Fruit fly (Drosophila melanogaster) whole organism, prepupa: Measurements from ENCODE around the gene Hr39.
A peak's percentile ranks its signal among the peaks of the same experiment; 100 is the strongest.

ENCODE experiments used
- Blimp-1 ChIP-seq: fragments of 200-800 bp; sonication (Bioruptor generic); optimal IDR thresholded peaks from 3 replicates; lab custom pipeline; 2017; ENCODE audit warnings: missing biosample characterization, missing genetic modification characterization, mild to moderate bottlenecking, moderate library complexity, missing genetic modification reagents
- CG10631 ChIP-seq: fragments of 200-800 bp; sonication (Bioruptor generic); optimal IDR thresholded peaks from 2 replicates; lab custom pipeline; 2016; ENCODE audit warnings: missing biosample characterization, missing genetic modification characterization
- CG10669 ChIP-seq: fragments of 200-800 bp; sonication (Bioruptor generic); optimal IDR thresholded peaks from 3 replicates; lab custom pipeline; 2018; ENCODE audit warnings: missing biosample characterization, mild to moderate bottlenecking, missing genetic modification characterization, moderate library complexity
- CG11294 ChIP-seq: fragments of 200-800 bp; sonication (Bioruptor generic); IDR thresholded peaks from 2 replicates; pipeline ENCODE4 v1.3.6; 2022; ENCODE audit warnings: missing biosample characterization, missing genetic modification characterization
- CG11762 ChIP-seq: fragments of 200-800 bp; sonication (Bioruptor generic); optimal IDR thresholded peaks from 3 replicates; lab custom pipeline; 2016; ENCODE audit warnings: missing biosample characterization, missing genetic modification characterization; ENCODE audit not compliant: insufficient read depth
- CG15336 ChIP-seq: fragments of 200-800 bp; sonication (Bioruptor generic); IDR thresholded peaks from 2 replicates; pipeline ENCODE4 v1.3.6; 2022; ENCODE audit warnings: missing biosample characterization, missing genetic modification characterization
- CG1621 ChIP-seq: fragments of 200-800 bp; sonication (Bioruptor generic); optimal IDR thresholded peaks from 3 replicates; lab custom pipeline; 2018; ENCODE audit warnings: missing biosample characterization, mild to moderate bottlenecking, missing genetic modification characterization
- CG16779 ChIP-seq: fragments of 200-800 bp; sonication (Bioruptor generic); optimal IDR thresholded peaks from 3 replicates; lab custom pipeline; 2017; ENCODE audit warnings: missing biosample characterization, mild to moderate bottlenecking, missing genetic modification characterization
- CG31627 ChIP-seq: fragments of 200-800 bp; sonication (Bioruptor generic); optimal IDR thresholded peaks from 3 replicates; lab custom pipeline; 2016; ENCODE audit warnings: missing biosample characterization, missing genetic modification characterization
- CG32006 ChIP-seq: fragments of 200-800 bp; sonication (Bioruptor generic); optimal IDR thresholded peaks from 3 replicates; lab custom pipeline; 2017; ENCODE audit warnings: missing biosample characterization, mild to moderate bottlenecking, missing genetic modification characterization
- CG3919 ChIP-seq: fragments of 200-800 bp; sonication (Bioruptor generic); optimal IDR thresholded peaks from 3 replicates; lab custom pipeline; 2016; ENCODE audit warnings: missing biosample characterization, missing genetic modification characterization
- CG4318 ChIP-seq: fragments of 200-800 bp; sonication (Bioruptor generic); optimal IDR thresholded peaks from 3 replicates; lab custom pipeline; 2017; ENCODE audit warnings: missing biosample characterization, mild to moderate bottlenecking, missing genetic modification characterization
- CG6163 ChIP-seq: fragments of 200-800 bp; sonication (Bioruptor generic); IDR thresholded peaks from 3 replicates; pipeline ENCODE4 v1.3.6; 2022; ENCODE audit warnings: missing biosample characterization, missing genetic modification characterization
- CG6792 ChIP-seq: fragments of 200-800 bp; sonication (Bioruptor generic); optimal IDR thresholded peaks from 3 replicates; lab custom pipeline; 2016; ENCODE audit warnings: missing biosample characterization, missing genetic modification characterization
- CG6808 ChIP-seq: fragments of 200-800 bp; sonication (Bioruptor generic); optimal IDR thresholded peaks from 3 replicates; lab custom pipeline; 2017; ENCODE audit warnings: missing biosample characterization, missing genetic modification characterization, mild to moderate bottlenecking, moderate library complexity, missing genetic modification reagents
- CG6854 ChIP-seq: fragments of 200-800 bp; sonication (Bioruptor generic); optimal IDR thresholded peaks from 2 replicates; lab custom pipeline; 2017; ENCODE audit warnings: missing biosample characterization, mild to moderate bottlenecking, missing genetic modification characterization
- CG8119 ChIP-seq: fragments of 200-800 bp; sonication (Bioruptor generic); IDR thresholded peaks from 3 replicates; pipeline ENCODE4 v1.3.6; 2022; ENCODE audit warnings: missing biosample characterization, missing genetic modification characterization
- CG8319 ChIP-seq: fragments of 200-800 bp; sonication (Bioruptor generic); optimal IDR thresholded peaks from 3 replicates; lab custom pipeline; 2016; ENCODE audit warnings: missing biosample characterization, missing genetic modification characterization
- CG8632 ChIP-seq: fragments of 200-800 bp; sonication (Bioruptor generic); optimal IDR thresholded peaks from 3 replicates; lab custom pipeline; 2016; ENCODE audit warnings: missing biosample characterization, missing genetic modification characterization
- CG9139 ChIP-seq: fragments of 200-800 bp; sonication (Bioruptor generic); optimal IDR thresholded peaks from 3 replicates; lab custom pipeline; 2017; ENCODE audit warnings: missing biosample characterization, mild to moderate bottlenecking, missing genetic modification characterization
- Eip78C ChIP-seq: fragments of 200-800 bp; sonication (Bioruptor generic); peaks from one replicate; lab custom pipeline; 2016; ENCODE audit warnings: missing biosample characterization, missing genetic modification characterization
- Ets21C ChIP-seq: fragments of 200-800 bp; sonication (Bioruptor generic); optimal IDR thresholded peaks from 3 replicates; lab custom pipeline; 2016; ENCODE audit warnings: missing biosample characterization, missing genetic modification characterization
- Ets96B ChIP-seq: fragments of 200-800 bp; optimal IDR thresholded peaks from 2 replicates; lab custom pipeline; 2019; ENCODE audit warnings: missing biosample characterization, mild to moderate bottlenecking, missing genetic modification characterization, moderate library complexity
- Gug ChIP-seq: fragments of 200-800 bp; sonication (Bioruptor generic); IDR thresholded peaks from 2 replicates; pipeline ENCODE4 v1.3.6; 2022; ENCODE audit warnings: missing biosample characterization, missing genetic modification characterization
- Hr38 ChIP-seq: sonication (Bioruptor generic); optimal IDR thresholded peaks from 2 replicates; lab custom pipeline; 2016; ENCODE audit warnings: missing biosample characterization, missing genetic modification characterization
- Hr39 ChIP-seq: fragments of 200-800 bp; sonication (Bioruptor generic); optimal IDR thresholded peaks from 2 replicates; lab custom pipeline; 2016; ENCODE audit warnings: missing biosample characterization, missing genetic modification characterization
- Lpt ChIP-seq: fragments of 200-800 bp; sonication (Bioruptor generic); optimal IDR thresholded peaks from 3 replicates; lab custom pipeline; 2016; ENCODE audit warnings: missing biosample characterization, missing genetic modification characterization
- Met ChIP-seq: fragments of 200-800 bp; sonication (Bioruptor generic); optimal IDR thresholded peaks from 3 replicates; lab custom pipeline; 2016; ENCODE audit warnings: missing biosample characterization, missing genetic modification characterization
- Smox ChIP-seq: fragments of 200-800 bp; sonication (Bioruptor generic); optimal IDR thresholded peaks from 3 replicates; lab custom pipeline; 2016; ENCODE audit warnings: missing biosample characterization, missing genetic modification characterization
- Sox102F ChIP-seq: fragments of 200-800 bp; sonication (Bioruptor generic); optimal IDR thresholded peaks from 2 replicates; lab custom pipeline; 2016; ENCODE audit warnings: missing biosample characterization, mild to moderate bottlenecking, missing genetic modification characterization
- Sox14 ChIP-seq: fragments of 200-800 bp; sonication (Bioruptor generic); optimal IDR thresholded peaks from 3 replicates; lab custom pipeline; 2016; ENCODE audit warnings: missing biosample characterization, missing genetic modification characterization
- achi ChIP-seq: fragments of 200-800 bp; sonication (Bioruptor generic); optimal IDR thresholded peaks from 3 replicates; lab custom pipeline; 2016; ENCODE audit warnings: missing biosample characterization, missing genetic modification characterization
- acj6 ChIP-seq: fragments of 200-800 bp; sonication (Bioruptor generic); optimal IDR thresholded peaks from 3 replicates; lab custom pipeline; 2016; ENCODE audit warnings: missing biosample characterization, missing genetic modification characterization
- cyc ChIP-seq: fragments of 200-800 bp; sonication (Bioruptor generic); optimal IDR thresholded peaks from 3 replicates; lab custom pipeline; 2016; ENCODE audit warnings: missing biosample characterization, missing genetic modification characterization
- dac ChIP-seq: fragments of 200-800 bp; sonication (Bioruptor generic); optimal IDR thresholded peaks from 2 replicates; lab custom pipeline; 2017; ENCODE audit warnings: missing biosample characterization, mild to moderate bottlenecking, missing genetic modification characterization
- dsx ChIP-seq: fragments of 200-800 bp; optimal IDR thresholded peaks from 3 replicates; lab custom pipeline; 2019; ENCODE audit warnings: missing biosample characterization, mild to moderate bottlenecking, missing genetic modification characterization, moderate library complexity; ENCODE audit not compliant: poor library complexity, severe bottlenecking
- eg ChIP-seq: fragments of 200-800 bp; sonication (Bioruptor generic); IDR thresholded peaks from 3 replicates; pipeline ENCODE4 v1.3.6; 2022; ENCODE audit warnings: missing biosample characterization, missing genetic modification characterization
- esn ChIP-seq: fragments of 200-800 bp; sonication (Bioruptor generic); optimal IDR thresholded peaks from 2 replicates; lab custom pipeline; 2016; ENCODE audit warnings: missing biosample characterization, mild to moderate bottlenecking, missing genetic modification characterization, moderate library complexity
- fd59A ChIP-seq: fragments of 200-800 bp; sonication (Bioruptor generic); optimal IDR thresholded peaks from 2 replicates; lab custom pipeline; 2017; ENCODE audit warnings: missing biosample characterization, mild to moderate bottlenecking, missing genetic modification characterization, missing genetic modification reagents
- fd85E ChIP-seq: fragments of 200-800 bp; sonication (Bioruptor generic); optimal IDR thresholded peaks from 3 replicates; lab custom pipeline; 2016; ENCODE audit warnings: missing biosample characterization, missing genetic modification characterization
- lz ChIP-seq: fragments of 200-800 bp; sonication (Bioruptor generic); optimal IDR thresholded peaks from 3 replicates; lab custom pipeline; 2016; ENCODE audit warnings: missing biosample characterization, missing genetic modification characterization
- net ChIP-seq: fragments of 200-800 bp; sonication (Bioruptor generic); optimal IDR thresholded peaks from 3 replicates; lab custom pipeline; 2016; ENCODE audit warnings: missing biosample characterization, missing genetic modification characterization
- pdm3 ChIP-seq: fragments of 200-800 bp; sonication (Bioruptor generic); optimal IDR thresholded peaks from 3 replicates; lab custom pipeline; 2016; ENCODE audit warnings: missing biosample characterization, missing genetic modification characterization
- salr ChIP-seq, 2 experiments: fragments of 200-800 bp; sonication (Bioruptor generic); optimal IDR thresholded peaks; 3 replicates each; lab custom pipeline; 2016 to 2018; ENCODE audit warnings: missing biosample characterization in 2 of 2, missing genetic modification characterization in 2 of 2, mild to moderate bottlenecking in 1 of 2
- spab ChIP-seq: fragments of 200-800 bp; sonication (Bioruptor generic); optimal IDR thresholded peaks from 2 replicates; lab custom pipeline; 2017; ENCODE audit warnings: missing biosample characterization, mild to moderate bottlenecking, missing genetic modification characterization, missing genetic modification reagents
- ss ChIP-seq, 2 experiments: fragments of 200-800 bp; sonication (Bioruptor generic); optimal IDR thresholded peaks; 2 replicates in 1 of 2; 3 replicates in 1 of 2; lab custom pipeline; 2017 to 2018; ENCODE audit warnings: mild to moderate bottlenecking in 2 of 2, missing biosample characterization in 2 of 2, missing genetic modification characterization in 2 of 2, moderate library complexity in 1 of 2
- svp ChIP-seq: fragments of 200-800 bp; sonication (Bioruptor generic); peaks from one replicate; lab custom pipeline; 2016; ENCODE audit warnings: missing biosample characterization, missing genetic modification characterization
- topi ChIP-seq: fragments of 200-800 bp; sonication (Bioruptor generic); optimal IDR thresholded peaks from 3 replicates; lab custom pipeline; 2016; ENCODE audit warnings: missing biosample characterization, missing genetic modification characterization
- vri ChIP-seq: fragments of 200-800 bp; sonication (Bioruptor generic); optimal IDR thresholded peaks from 3 replicates; lab custom pipeline; 2016; ENCODE audit warnings: missing biosample characterization, mild to moderate bottlenecking, missing genetic modification characterization

Hr39 gene

dm6 chr2L:21236633-21237032 lies 417 bp upstream of the Hr39 start, which contains the start of gene CG31626:
CG31626 (minus strand) TSS chr2L:21236733.
- no peak for TF ChIP-seq fd85E
- no peak for TF ChIP-seq CG10631
- no peak for TF ChIP-seq pdm3
- no peak for TF ChIP-seq CG4318 (GFP tag; lab: Kevin White, UChicago)
- no peak for TF ChIP-seq fd59A
- TF ChIP-seq Lpt: no peak
- TF ChIP-seq CG6163 (GFP tag; lab: Robert Waterston, UW): no peak

dm6 chr2L:21237748-21238459 lies 854 bp downstream of the Hr39 start:
- TF ChIP-seq Ets21C (GFP tag; lab: Kevin White, UChicago) (no peak), CG10669 (GFP tag; lab: Kevin White, UChicago) (no peak), CG3919 (peak; percentile 35), salr (GFP tag; optimal IDR thresholded peaks at IDR 0.05; lab: Kevin White, UChicago) (no peak), Hr38 (no peak), fd85E (peak; percentile 14), esn (GFP tag; lab: Kevin White, UChicago) (no peak), CG8119 (GFP tag; lab: Robert Waterston, UW) (no peak), Gug (GFP tag; lab: Robert Waterston, UW) (no peak), cyc (GFP tag; lab: Kevin White, UChicago) (no peak), CG11762 (no peak), vri (no peak), Eip78C (GFP tag; lab: Kevin White, UChicago) (peak; percentile 84), eg (GFP tag; lab: Robert Waterston, UW) (no peak), CG31627 (GFP tag; lab: Kevin White, UChicago) (no peak), CG15336 (GFP tag; lab: Robert Waterston, UW) (no peak), dsx (GFP tag; lab: Kevin White, UChicago) (peak; percentile 24), CG6854 (GFP tag; lab: Kevin White, UChicago) (peak; percentile 59), Lpt (peak; percentile 75), acj6 (GFP tag; lab: Kevin White, UChicago) (no peak), Blimp-1 (no peak), Sox14 (GFP tag; lab: Kevin White, UChicago) (peak; percentile 46), Sox102F (GFP tag; lab: Kevin White, UChicago) (peak; percentile 33), CG6792 (no peak), spab (GFP tag; lab: Kevin White, UChicago) (no peak), dac (GFP tag; lab: Kevin White, UChicago) (no peak), Smox (GFP tag; lab: Kevin White, UChicago) (no peak), CG6808 (no peak), CG11294 (no peak), CG8319 (no peak), CG16779 (tag; lab: Kevin White, UChicago) (peak; percentile 15), CG10631 (no peak), Met (GFP tag; lab: Kevin White, UChicago) (peak; percentile 10), CG32006 (GFP tag; lab: Kevin White, UChicago) (no peak), CG9139 (GFP tag; lab: Kevin White, UChicago) (peak; percentile 18), CG6163 (GFP tag; lab: Robert Waterston, UW) (no peak), CG4318 (GFP tag; lab: Kevin White, UChicago) (no peak), svp (GFP tag; lab: Kevin White, UChicago) (no peak), ss (GFP tag; optimal IDR thresholded peaks at IDR 0.05; lab: Kevin White, UChicago) (peak; percentile 12 to 65), lz (GFP tag; lab: Kevin White, UChicago) (no peak), achi (GFP tag; lab: Kevin White, UChicago) (no peak), topi (no peak), CG1621 (tag; lab: Kevin White, UChicago) (no peak), Hr39 (GFP tag; lab: Kevin White, UChicago) (no peak), Ets96B (no peak), net (GFP tag; lab: Kevin White, UChicago) (peak; percentile 13), fd59A (no peak), CG8632 (no peak)
